Fruit fly (Drosophila melanogaster) whole organism, embryonic: Measurements from ENCODE around the gene Snm1.
A peak's percentile ranks its signal among the peaks of the same experiment; 100 is the strongest.

Experiments used
- Atf3 ChIP-seq: fragments of 200-800 bp; sonication (Bioruptor generic); optimal IDR thresholded peaks from 3 replicates; lab custom pipeline; 2016; ENCODE audit warnings: missing biosample characterization, missing genetic modification characterization
- Bteb2 ChIP-seq: fragments of 200-800 bp; sonication (Bioruptor generic); optimal IDR thresholded peaks from 2 replicates; lab custom pipeline; 2016; ENCODE audit warnings: missing biosample characterization, missing genetic modification characterization
- C15 ChIP-seq: fragments of 200-800 bp; sonication (Bioruptor generic); IDR thresholded peaks from 3 replicates; pipeline ENCODE4 v1.3.6; 2022; ENCODE audit warnings: missing biosample characterization, missing genetic modification characterization
- CG10267 ChIP-seq: fragments of 200-800 bp; sonication (Bioruptor generic); optimal IDR thresholded peaks from 2 replicates; lab custom pipeline; 2018; ENCODE audit warnings: missing biosample characterization, mild to moderate bottlenecking, missing genetic modification characterization, moderate library complexity
- CG10321 ChIP-seq: fragments of 200-800 bp; sonication (Bioruptor generic); IDR thresholded peaks from 2 replicates; pipeline ENCODE4 v1.3.6; 2022; ENCODE audit warnings: missing biosample characterization, missing genetic modification characterization
- CG10654 ChIP-seq: fragments of 200-800 bp; sonication (Bioruptor generic); optimal IDR thresholded peaks from 2 replicates; lab custom pipeline; 2016; ENCODE audit warnings: missing biosample characterization, missing genetic modification characterization
- CG11696 ChIP-seq: fragments of 200-800 bp; sonication (Bioruptor generic); IDR thresholded peaks from 2 replicates; pipeline ENCODE4 v1.3.6; 2022; ENCODE audit warnings: missing biosample characterization, missing genetic modification characterization
- CG13894 ChIP-seq: fragments of 200-800 bp; sonication (Bioruptor generic); optimal IDR thresholded peaks from 3 replicates; lab custom pipeline; 2018; ENCODE audit warnings: missing biosample characterization, mild to moderate bottlenecking, missing genetic modification characterization, moderate library complexity
- CG15073 ChIP-seq: fragments of 200-800 bp; sonication (Bioruptor generic); optimal IDR thresholded peaks from 2 replicates; lab custom pipeline; 2016; ENCODE audit warnings: missing biosample characterization, missing genetic modification characterization
- CG15514 ChIP-seq: fragments of 200-800 bp; sonication (Bioruptor generic); optimal IDR thresholded peaks from 3 replicates; lab custom pipeline; 2017; ENCODE audit warnings: missing biosample characterization, missing genetic modification characterization, mild to moderate bottlenecking, moderate library complexity, missing genetic modification reagents
- CG17359 ChIP-seq: fragments of 200-800 bp; sonication (Bioruptor generic); optimal IDR thresholded peaks from 3 replicates; lab custom pipeline; 2018; ENCODE audit warnings: missing biosample characterization, mild to moderate bottlenecking, missing genetic modification characterization, moderate library complexity
- CG18262 ChIP-seq: fragments of 200-800 bp; optimal IDR thresholded peaks from 3 replicates; lab custom pipeline; 2019; ENCODE audit warnings: missing biosample characterization, mild to moderate bottlenecking, missing genetic modification characterization, moderate library complexity
- CG2889 ChIP-seq: fragments of 200-800 bp; sonication (Bioruptor generic); IDR thresholded peaks from 3 replicates; pipeline ENCODE4 v1.3.6; 2022; ENCODE audit warnings: missing biosample characterization, missing genetic modification characterization
- CG4360 ChIP-seq: fragments of 200-800 bp; sonication (Bioruptor generic); IDR thresholded peaks from 2 replicates; pipeline ENCODE4 v1.3.6; 2022; ENCODE audit warnings: missing biosample characterization, missing genetic modification characterization
- CG4730 ChIP-seq: fragments of 200-800 bp; sonication (Bioruptor generic); IDR thresholded peaks from 2 replicates; pipeline ENCODE4 v1.3.6; 2022; ENCODE audit warnings: missing biosample characterization, missing genetic modification characterization
- CG6654 ChIP-seq: fragments of 200-800 bp; sonication (Bioruptor generic); optimal IDR thresholded peaks from 2 replicates; lab custom pipeline; 2017; ENCODE audit warnings: missing biosample characterization, mild to moderate bottlenecking, missing genetic modification characterization
- CG6683 ChIP-seq: fragments of 200-800 bp; sonication (Bioruptor generic); optimal IDR thresholded peaks from 2 replicates; lab custom pipeline; 2017; ENCODE audit warnings: missing biosample characterization, mild to moderate bottlenecking, missing genetic modification characterization, missing genetic modification reagents
- CG7372 ChIP-seq: fragments of 200-800 bp; sonication (Bioruptor generic); IDR thresholded peaks from 2 replicates; pipeline ENCODE4 v1.3.6; 2022; ENCODE audit warnings: missing biosample characterization, missing genetic modification characterization
- CG7963 ChIP-seq: fragments of 200-800 bp; sonication (Bioruptor generic); IDR thresholded peaks from 3 replicates; pipeline ENCODE4 v1.3.6; 2022; ENCODE audit warnings: missing biosample characterization, missing genetic modification characterization; ENCODE audit not compliant: partially characterized antibody
- CG8388 ChIP-seq: fragments of 200-800 bp; sonication (Bioruptor generic); optimal IDR thresholded peaks from 2 replicates; lab custom pipeline; 2019; ENCODE audit warnings: missing biosample characterization, mild to moderate bottlenecking, missing genetic modification characterization, moderate library complexity
- Dbx ChIP-seq: fragments of 200-800 bp; sonication (Bioruptor generic); IDR thresholded peaks from 3 replicates; pipeline ENCODE4 v1.3.6; 2022; ENCODE audit warnings: missing biosample characterization, missing genetic modification characterization
- Dll ChIP-seq: fragments of 200-800 bp; sonication (Bioruptor generic); IDR thresholded peaks from 4 replicates; pipeline ENCODE4 v1.3.6; 2022; ENCODE audit warnings: missing biosample characterization, missing genetic modification characterization; ENCODE audit not compliant: partially characterized antibody
- E2f1 ChIP-seq: fragments of 200-800 bp; sonication (Bioruptor generic); IDR thresholded peaks from 2 replicates; pipeline ENCODE4 v1.3.6; 2022; ENCODE audit warnings: missing biosample characterization, missing genetic modification characterization
- H15 ChIP-seq: fragments of 200-800 bp; sonication (Bioruptor generic); IDR thresholded peaks from 3 replicates; pipeline ENCODE4 v1.3.6; 2022; ENCODE audit warnings: missing biosample characterization, missing genetic modification characterization
- Hr51 ChIP-seq, 2 experiments: fragments of 200-800 bp; sonication (Bioruptor generic); optimal IDR thresholded peaks; 2 replicates in 1 of 2; 3 replicates in 1 of 2; lab custom pipeline; 2016 to 2018; ENCODE audit warnings: missing biosample characterization in 2 of 2, missing genetic modification characterization in 2 of 2, mild to moderate bottlenecking in 1 of 2, moderate library complexity in 1 of 2
- Lhr ChIP-seq: fragments of 200-800 bp; sonication (Bioruptor generic); optimal IDR thresholded peaks from 3 replicates; lab custom pipeline; 2017; ENCODE audit warnings: mild to moderate bottlenecking, missing biosample characterization, missing genetic modification reagents, missing genetic modification characterization
- Nf-YA ChIP-seq: fragments of 200-800 bp; sonication (Bioruptor generic); IDR thresholded peaks from 2 replicates; pipeline ENCODE4 v1.3.6; 2022; ENCODE audit warnings: missing biosample characterization, missing genetic modification characterization
- Sox102F ChIP-seq: fragments of 200-800 bp; sonication (Bioruptor generic); optimal IDR thresholded peaks from 2 replicates; lab custom pipeline; 2018; ENCODE audit warnings: missing biosample characterization, mild to moderate bottlenecking, missing genetic modification characterization, moderate library complexity
- TFAM ChIP-seq: fragments of 200-800 bp; sonication (Bioruptor generic); optimal IDR thresholded peaks from 2 replicates; lab custom pipeline; 2017; ENCODE audit warnings: missing biosample characterization, missing genetic modification characterization, inconsistent platforms
- Trl ChIP-seq, 3 experiments: fragments of >200 bp in 2 of 3; fragments of 200-800 bp in 1 of 3; sonication (Bioruptor generic) in 1 of 3; optimal IDR thresholded peaks; 2 replicates in 1 of 3; 3 replicates in 2 of 3; lab custom pipeline; 2016 to 2017; ENCODE audit warnings: missing biosample characterization in 1 of 3, missing genetic modification characterization in 1 of 3
- YL-1 ChIP-seq: fragments of 200-800 bp; sonication (Bioruptor generic); optimal IDR thresholded peaks from 3 replicates; lab custom pipeline; 2017; ENCODE audit warnings: missing biosample characterization, mild to moderate bottlenecking, missing genetic modification characterization
- aop ChIP-seq: fragments of 200-800 bp; sonication (Bioruptor generic); IDR thresholded peaks from 2 replicates; pipeline ENCODE4 v1.3.6; 2022; ENCODE audit warnings: missing biosample characterization, missing genetic modification characterization
- ci ChIP-seq: fragments of 200-800 bp; sonication (Bioruptor generic); IDR thresholded peaks from 3 replicates; pipeline ENCODE4 v1.3.6; 2022; ENCODE audit warnings: missing biosample characterization, missing genetic modification characterization
- disco-r ChIP-seq: fragments of 200-800 bp; sonication (Bioruptor generic); optimal IDR thresholded peaks from 2 replicates; lab custom pipeline; 2016; ENCODE audit warnings: missing biosample characterization, missing genetic modification characterization
- dpn ChIP-seq, 2 experiments: fragments of 200-800 bp; sonication (Bioruptor generic); optimal IDR thresholded peaks; 3 replicates each; lab custom pipeline; 2016; ENCODE audit warnings: missing biosample characterization in 2 of 2, missing genetic modification characterization in 2 of 2
- emc ChIP-seq: fragments of 200-800 bp; sonication (Bioruptor generic); optimal IDR thresholded peaks from 2 replicates; lab custom pipeline; 2016; ENCODE audit warnings: missing biosample characterization, missing genetic modification characterization
- fru ChIP-seq: fragments of >200 bp; optimal IDR thresholded peaks from 2 replicates; lab custom pipeline; 2017
- ftz-f1 ChIP-seq: fragments of 200-800 bp; sonication (Bioruptor generic); optimal IDR thresholded peaks from 2 replicates; lab custom pipeline; 2016; ENCODE audit warnings: missing biosample characterization, missing genetic modification characterization
- gfzf ChIP-seq: fragments of 200-800 bp; sonication (Bioruptor generic); optimal IDR thresholded peaks from 2 replicates; lab custom pipeline; 2016; ENCODE audit warnings: missing biosample characterization, mild to moderate bottlenecking, missing genetic modification characterization, moderate library complexity
- grn ChIP-seq: fragments of 200-800 bp; sonication (Bioruptor generic); optimal IDR thresholded peaks from 3 replicates; lab custom pipeline; 2017; ENCODE audit warnings: missing biosample characterization, missing genetic modification characterization
- gt ChIP-seq: fragments of 200-800 bp; sonication (Bioruptor generic); IDR thresholded peaks from 2 replicates; pipeline ENCODE4 v1.3.6; 2022; ENCODE audit warnings: missing biosample characterization, missing genetic modification characterization
- phol ChIP-seq: fragments of 200-800 bp; sonication (Bioruptor generic); optimal IDR thresholded peaks from 3 replicates; lab custom pipeline; 2018; ENCODE audit warnings: missing biosample characterization, mild to moderate bottlenecking, missing genetic modification characterization, moderate library complexity
- ranshi ChIP-seq: fragments of 200-800 bp; sonication (Bioruptor generic); IDR thresholded peaks from 2 replicates; pipeline ENCODE4 v1.3.6; 2022; ENCODE audit warnings: missing biosample characterization, missing genetic modification characterization
- row ChIP-seq: fragments of 200-800 bp; sonication (Bioruptor generic); IDR thresholded peaks from 3 replicates; pipeline ENCODE4 v1.3.6; 2022; ENCODE audit warnings: missing biosample characterization, missing genetic modification characterization
- sc ChIP-seq, 3 experiments: fragments of >200 bp in 2 of 3; fragments of 200-800 bp in 1 of 3; sonication (Bioruptor generic) in 1 of 3; optimal IDR thresholded peaks; 2 replicates in 2 of 3; 3 replicates in 1 of 3; lab custom pipeline; 2017; ENCODE audit warnings: mild to moderate bottlenecking in 1 of 3, missing biosample characterization in 1 of 3, missing genetic modification characterization in 1 of 3, missing genetic modification reagents in 1 of 3
- tio ChIP-seq: fragments of 200-800 bp; sonication (Bioruptor generic); optimal IDR thresholded peaks from 2 replicates; lab custom pipeline; 2017; ENCODE audit warnings: missing biosample characterization, missing genetic modification characterization, inconsistent platforms
- tna ChIP-seq: fragments of 200-800 bp; sonication (Bioruptor generic); IDR thresholded peaks from 2 replicates; pipeline ENCODE4 v1.3.6; 2022; ENCODE audit warnings: missing biosample characterization, missing genetic modification characterization; ENCODE audit not compliant: partially characterized antibody
- wor ChIP-seq: fragments of 200-800 bp; sonication (Bioruptor generic); IDR thresholded peaks from 2 replicates; pipeline ENCODE4 v1.3.6; 2022; ENCODE audit warnings: missing biosample characterization, missing genetic modification characterization

The Snm1 gene

DNA sequence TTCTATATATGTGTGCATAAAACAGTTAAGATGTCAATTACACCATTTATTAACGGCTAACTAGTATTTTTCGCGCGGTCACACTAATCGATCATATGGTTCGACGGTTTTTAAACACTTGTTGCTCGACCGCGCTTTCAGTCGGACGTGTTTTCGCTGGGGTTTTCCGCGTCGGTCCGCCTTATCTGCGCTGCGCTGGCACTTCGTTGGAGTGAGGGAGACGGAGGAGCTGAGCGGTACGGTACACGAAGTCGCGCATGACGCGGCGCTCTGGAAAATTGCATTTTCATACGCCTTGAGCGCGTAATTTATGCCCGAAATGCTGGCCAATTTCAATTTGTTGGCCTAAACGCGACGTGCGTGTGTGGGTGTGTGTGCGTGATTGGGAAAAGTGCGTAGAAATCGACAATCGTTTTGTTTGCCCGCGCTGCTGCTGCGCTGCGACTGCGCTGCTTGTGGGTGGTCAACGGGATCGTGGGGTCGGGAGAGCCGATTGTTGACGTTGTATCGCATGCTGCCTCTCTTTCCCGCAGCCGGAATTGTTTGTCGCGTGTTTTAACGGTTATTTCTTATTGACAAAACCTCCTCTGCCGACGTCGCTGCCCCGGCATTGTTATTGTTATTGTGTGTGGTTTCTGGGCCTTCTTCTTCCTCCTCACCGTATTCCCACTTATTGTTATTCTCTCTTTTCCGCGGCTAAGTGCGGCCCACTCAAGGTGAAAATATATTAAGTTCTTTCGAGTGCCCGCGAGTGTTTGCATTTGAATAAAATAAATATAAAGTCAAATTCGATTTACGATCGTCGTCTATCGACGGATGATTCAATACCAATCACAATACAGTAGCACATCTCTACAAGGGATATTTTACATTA, 37.6 kb upstream of the Snm1 start, which contains the start of gene Itpr (continued):
- TF ChIP-seq grn (GFP tag; lab: Kevin White, UChicago) (no peak), ci (GFP tag; lab: Robert Waterston, UW) (peak; percentile 62; the same call in 2 of the 3 replicates), wor (GFP tag; lab: Robert Waterston, UW) (no peak), H15 (GFP tag; lab: Robert Waterston, UW) (no peak), Dbx (GFP tag; lab: Robert Waterston, UW) (0 out of 3 replicates have a peak, but pooled peaks have one; percentile 28), CG8388 (GFP tag; lab: Kevin White, UChicago) (no peak), CG10654 (GFP tag; lab: Kevin White, UChicago) (no peak), CG6654 (GFP tag; lab: Kevin White, UChicago) (no peak), CG6683 (GFP tag; lab: Kevin White, UChicago) (no peak), row (GFP tag; lab: Robert Waterston, UW) (no peak; the same call in 2 of the 3 replicates), CG2889 (no peak), Atf3 (GFP tag; lab: Kevin White, UChicago) (no peak), gfzf (GFP tag; lab: Kevin White, UChicago) (no peak), CG17359 (tag; lab: Kevin White, UChicago) (no peak), fru (lab: Kevin White, UChicago) (no peak), CG15073 (GFP tag; lab: Kevin White, UChicago) (no peak), C15 (no peak), dpn (GFP tag; optimal IDR thresholded peaks at IDR 0.05; lab: Kevin White, UChicago) (no peak), Lhr (GFP tag; lab: Kevin White, UChicago) (no peak), phol (no peak), CG4360 (GFP tag; lab: Robert Waterston, UW) (peak; percentile 9; the same call in 1 of the 2 replicates), Nf-YA (GFP tag; lab: Robert Waterston, UW) (no peak), CG10267 (tag; lab: Kevin White, UChicago) (no peak), CG15514 (GFP tag; lab: Kevin White, UChicago) (no peak), E2f1 (GFP tag; lab: Robert Waterston, UW) (no peak), Dll (GFP tag; lab: Robert Waterston, UW) (peak; percentile 54; the same call in 2 of the 4 replicates), sc (optimal IDR thresholded peaks at IDR 0.05; lab: Kevin White, UChicago) (no peak), sc (GFP tag; optimal IDR thresholded peaks at IDR 0.05; lab: Kevin White, UChicago) (no peak), emc (GFP tag; lab: Kevin White, UChicago) (no peak), tio (no peak), YL-1 (peak; percentile 33), ranshi (no peak; the same call in 1 of the 2 replicates), TFAM (no peak), CG10321 (GFP tag; lab: Robert Waterston, UW) (no peak), aop (GFP tag; lab: Robert Waterston, UW) (no peak), ftz-f1 (GFP tag; lab: Kevin White, UChicago) (peak; percentile 31), tna (GFP tag; lab: Robert Waterston, UW) (no peak; the same call in 1 of the 2 replicates), CG4730 (GFP tag; lab: Robert Waterston, UW) (no peak), CG11696 (GFP tag; lab: Robert Waterston, UW) (peak; percentile 55; the same call in 1 of the 2 replicates), disco-r (no peak), Sox102F (GFP tag; lab: Kevin White, UChicago) (no peak), CG7372 (GFP tag; lab: Robert Waterston, UW) (no peak), Bteb2 (no peak), Trl (optimal IDR thresholded peaks at IDR 0.05; lab: Kevin White, UChicago) (peak; percentile 9 to 38), Trl (GFP tag; optimal IDR thresholded peaks at IDR 0.05; lab: Kevin White, UChicago) (no peak), CG7963 (no peak), CG18262 (tag; lab: Kevin White, UChicago) (no peak), Hr51 (GFP tag; optimal IDR thresholded peaks at IDR 0.05; lab: Kevin White, UChicago) (no peak), gt (GFP tag; lab: Robert Waterston, UW) (no peak), CG13894 (no peak)
